Fruit fly (Drosophila melanogaster) S2 (cell line): Measurements from ENCODE around the gene M1BP.

Experiments
- CG8478 ChIP-seq: fragments of >200 bp; optimal IDR thresholded peaks from 2 replicates; lab custom pipeline; 2018
- CTCF ChIP-seq, 2 experiments: fragments of >200 bp; optimal IDR thresholded peaks; 2 replicates each; lab custom pipeline; 2018

DNA sequence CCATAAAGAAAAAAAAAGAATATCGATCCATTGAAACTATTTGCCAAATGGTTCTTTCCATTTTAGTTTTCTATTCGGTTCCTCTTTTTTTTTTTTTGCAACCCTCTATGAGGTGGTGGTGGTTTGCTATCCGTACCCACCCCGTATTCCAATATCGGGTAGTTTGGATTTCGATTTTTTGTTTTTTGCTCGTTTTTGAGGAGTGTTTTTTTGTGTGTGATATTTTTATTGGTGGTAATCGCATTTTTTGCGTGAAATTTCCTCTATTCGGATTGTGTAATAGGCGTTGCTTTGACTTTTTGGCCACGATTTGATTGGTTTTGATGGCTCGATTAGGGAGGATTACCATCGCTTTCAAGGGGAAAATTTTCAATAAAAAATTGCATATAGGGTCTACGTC, 45.1 kb downstream of the M1BP start:
- TF ChIP-seq CG8478 (lab: Kevin White, UChicago): no peak
- no peak for TF ChIP-seq CTCF (optimal IDR thresholded peaks at IDR 0.05; lab: Kevin White, UChicago)
